Worm (Caenorhabditis elegans): ENCODE results near the gene etr-1.

The etr-1 gene

DNA sequence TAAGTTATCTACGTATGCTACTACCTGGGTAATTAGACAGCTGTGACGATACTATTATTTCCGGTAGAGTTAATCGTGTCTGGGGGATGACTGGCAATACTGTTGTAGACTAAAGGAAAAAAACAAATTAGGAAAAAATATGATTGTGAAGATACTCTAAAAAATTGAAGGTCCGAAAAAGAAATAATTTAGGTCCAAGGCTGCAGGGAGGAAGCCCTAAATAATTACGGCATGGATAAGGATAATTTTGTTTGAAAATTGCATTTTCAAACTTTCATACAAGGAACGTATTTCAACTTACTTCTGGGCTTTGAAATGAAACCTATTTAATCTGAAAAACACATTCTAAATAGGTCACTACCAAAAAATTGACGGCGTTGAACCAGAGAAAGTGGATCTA is 33.2 kb upstream of the etr-1 start, which contains the start of gene srd-3:
Gene srd-3 (minus strand): TSS at position 101 of the 400 bp plus-strand sequence.
- no peak for TF ChIP-seq R02D3.7 (tag; optimal IDR thresholded peaks at IDR 0.05)
- no peak for TF ChIP-seq ceh-28 (tag; optimal IDR thresholded peaks at IDR 0.05)
- TF ChIP-seq lsy-12 (tag; optimal IDR thresholded peaks at IDR 0.05) = no peak
- no peak for TF ChIP-seq fkh-10 (GFP tag; optimal IDR thresholded peaks at IDR 0.05)
- TF ChIP-seq jun-1 (tag; optimal IDR thresholded peaks at IDR 0.05) = no peak
- no peak for TF ChIP-seq eor-1 (tag; optimal IDR thresholded peaks at IDR 0.05)
- TF ChIP-seq elt-3 (tag; optimal IDR thresholded peaks at IDR 0.05) = no peak
- no peak for TF ChIP-seq nhr-28 (tag; optimal IDR thresholded peaks at IDR 0.05)
- TF ChIP-seq mdl-1 (tag; optimal IDR thresholded peaks at IDR 0.05) = no peak
- TF ChIP-seq nhr-12 (tag; optimal IDR thresholded peaks at IDR 0.05) = no peak
- TF ChIP-seq ZK546.5 (tag; optimal IDR thresholded peaks at IDR 0.05) = no peak
- TF ChIP-seq ama-1 (optimal IDR thresholded peaks at IDR 0.05) = no peak
- no peak for TF ChIP-seq nhr-67 (tag; optimal IDR thresholded peaks at IDR 0.05)
- no peak for TF ChIP-seq ceh-9 (tag; optimal IDR thresholded peaks at IDR 0.05)
- no peak for TF ChIP-seq ceh-16 (tag; optimal IDR thresholded peaks at IDR 0.05)
- no peak for TF ChIP-seq nhr-23 (tag; optimal IDR thresholded peaks at IDR 0.05)
- no peak for TF ChIP-seq aly-2 (tag; optimal IDR thresholded peaks at IDR 0.05)
- TF ChIP-seq fkh-2 (tag; optimal IDR thresholded peaks at IDR 0.05) = no peak

DNA sequence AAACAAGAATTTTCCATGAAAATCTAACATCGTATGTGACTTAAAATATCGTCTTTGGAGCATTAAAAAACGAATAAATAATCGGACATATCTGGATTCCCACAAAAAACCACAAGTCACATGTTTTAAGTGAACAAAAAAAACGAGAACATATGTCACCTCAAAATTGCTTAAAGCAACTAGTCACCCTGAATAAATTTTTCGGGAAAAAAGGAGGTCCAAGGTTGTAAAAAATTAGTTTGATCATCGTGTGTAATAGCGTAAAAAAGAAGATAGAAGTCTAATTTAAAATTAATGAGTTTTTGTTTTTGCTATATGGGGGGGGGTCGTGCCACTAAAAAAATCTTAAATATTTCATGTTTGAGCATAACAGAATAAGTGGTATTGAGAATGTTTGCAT is 32.4 kb upstream of the etr-1 start:
- TF ChIP-seq lin-15B (tag; optimal IDR thresholded peaks at IDR 0.05) = no peak
- no peak for TF ChIP-seq nhr-67 (tag; optimal IDR thresholded peaks at IDR 0.05)
- TF ChIP-seq egl-5 (tag; optimal IDR thresholded peaks at IDR 0.05) = no peak
- no peak for TF ChIP-seq fos-1 (tag; optimal IDR thresholded peaks at IDR 0.05)
- TF ChIP-seq zag-1 (tag; optimal IDR thresholded peaks at IDR 0.05) = no peak
- TF ChIP-seq ceh-9 (tag; optimal IDR thresholded peaks at IDR 0.05) = no peak

- peak; percentile 68 for TF ChIP-seq egl-5 (tag; optimal IDR thresholded peaks at IDR 0.05)
- no peak for TF ChIP-seq egl-27 (tag; optimal IDR thresholded peaks at IDR 0.05)
Measured at ce11 chrII:133548-134275, 28.5 kb upstream of the etr-1 start, which contains the start of gene cwn-1. cwn-1 (minus strand) TSS chrII:133598.

- no peak for TF ChIP-seq nhr-25 (tag; optimal IDR thresholded peaks at IDR 0.05)
- TF ChIP-seq mml-1 (tag; optimal IDR thresholded peaks at IDR 0.05) = no peak
- no peak for TF ChIP-seq aly-2 (tag; optimal IDR thresholded peaks at IDR 0.05)
- no peak for TF ChIP-seq elt-3 (tag; optimal IDR thresholded peaks at IDR 0.05)
- TF ChIP-seq lsy-12 (tag; optimal IDR thresholded peaks at IDR 0.05) = no peak
- no peak for TF ChIP-seq skn-1 (tag; optimal IDR thresholded peaks at IDR 0.05)
- no peak for TF ChIP-seq eor-1 (tag; optimal IDR thresholded peaks at IDR 0.05)
- no peak for TF ChIP-seq fkh-10 (GFP tag; optimal IDR thresholded peaks at IDR 0.05)
- no peak for TF ChIP-seq elt-2 (tag; optimal IDR thresholded peaks at IDR 0.05)
- TF ChIP-seq ceh-28 (tag; optimal IDR thresholded peaks at IDR 0.05) = no peak
Measured at ce11 chrII:135166-135565, 27.0 kb upstream of the etr-1 start, which contains the start of gene K10B4.1. K10B4.1 (plus strand) TSS chrII:135466.

- TF ChIP-seq nhr-67 (tag; optimal IDR thresholded peaks at IDR 0.05) (no peak), elt-2 (tag; optimal IDR thresholded peaks at IDR 0.05) (peak; percentile 17)
Measured at ce11 chrII:146933-147332, 15.2 kb upstream of the etr-1 start, which contains the start of gene T25D3.4. T25D3.4 (plus strand) TSS chrII:147233.

ce11 chrII:151495-151894 is 10.7 kb upstream of the etr-1 start:
- TF ChIP-seq lin-15B (tag; optimal IDR thresholded peaks at IDR 0.05) = no peak
- TF ChIP-seq skn-1 (tag; optimal IDR thresholded peaks at IDR 0.05) = no peak
- TF ChIP-seq nhr-43 (tag; optimal IDR thresholded peaks at IDR 0.05; ENCODE audit: poor library complexity, severe bottlenecking) = no peak
- no peak for TF ChIP-seq hmg-11 (tag; optimal IDR thresholded peaks at IDR 0.05)
- TF ChIP-seq pqm-1 (tag; optimal IDR thresholded peaks at IDR 0.05) = no peak
- no peak for TF ChIP-seq egl-5 (tag; optimal IDR thresholded peaks at IDR 0.05)

Measured in whole organism, L3 larva.